Worm (Caenorhabditis elegans) whole organism, L3 larva: ENCODE measurements around the gene T03F6.10.

ENCODE experiments used
- ceh-28 ChIP-seq: fragments of 150-350 bp; optimal IDR thresholded peaks from 2 replicates; lab custom pipeline; 2014; ENCODE audit warnings: missing biosample characterization, missing genetic modification reagents, missing genetic modification characterization
- elt-2 ChIP-seq: sonication (generic microtip); optimal IDR thresholded peaks from 2 replicates; lab custom pipeline; 2016; ENCODE audit warnings: missing genetic modification reagents, mild to moderate bottlenecking, missing genetic modification characterization, missing compliant biosample characterization
- eor-1 ChIP-seq, 2 experiments: fragments of 150-350 bp; optimal IDR thresholded peaks; 2 replicates each; lab custom pipeline; 2014 to 2018; ENCODE audit warnings: missing biosample characterization in 2 of 2, missing genetic modification characterization in 2 of 2
- nhr-12 ChIP-seq: fragments of 150-350 bp; optimal IDR thresholded peaks from 2 replicates; lab custom pipeline; 2014; ENCODE audit warnings: missing biosample characterization, missing genetic modification characterization
- nhr-77 ChIP-seq: fragments of 150-350 bp; optimal IDR thresholded peaks from 2 replicates; lab custom pipeline; 2014; ENCODE audit warnings: missing biosample characterization, missing genetic modification characterization

DNA sequence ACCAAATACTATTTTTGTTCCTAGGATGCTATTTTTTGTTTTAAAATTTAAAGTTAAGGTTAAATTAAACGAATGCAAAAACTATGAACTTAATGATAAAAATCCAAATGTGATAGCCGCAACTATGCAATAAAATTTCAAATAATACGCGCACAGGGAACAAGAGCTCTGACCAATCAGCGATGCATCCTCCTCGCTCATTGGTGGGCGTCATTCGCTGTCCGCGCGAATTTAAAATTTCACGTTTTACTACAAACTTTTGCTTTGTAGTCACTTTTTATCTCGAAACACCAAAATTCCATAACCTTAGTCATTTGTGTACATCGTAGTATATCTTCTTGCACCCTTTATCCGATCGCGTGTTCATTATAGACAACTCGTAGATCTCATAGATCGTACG is 5.0 kb upstream of the T03F6.10 start:
- no peak for TF ChIP-seq nhr-12 (tag; lab: Kevin White, UChicago)
- no peak for TF ChIP-seq nhr-77
- no peak for TF ChIP-seq ceh-28
- TF ChIP-seq eor-1 (tag; optimal IDR thresholded peaks at IDR 0.05; lab: Kevin White, UChicago): no peak
- TF ChIP-seq elt-2: no peak
